Fruit fly (Drosophila melanogaster) whole organism, embryonic: ENCODE data around the gene syd.

Source experiments
- Adf1 ChIP-seq: fragments of 200-800 bp; sonication (Bioruptor generic); IDR thresholded peaks from 2 replicates; pipeline ENCODE4 v1.3.6; 2022; ENCODE audit warnings: missing biosample characterization, missing genetic modification characterization
- Blimp-1 ChIP-seq: fragments of 200-800 bp; sonication (Bioruptor generic); optimal IDR thresholded peaks from 3 replicates; lab custom pipeline; 2018; ENCODE audit warnings: missing biosample characterization, missing genetic modification characterization, mild to moderate bottlenecking, moderate library complexity, missing genetic modification reagents
- CG10431 ChIP-seq: fragments of 200-800 bp; sonication (Bioruptor generic); optimal IDR thresholded peaks from 3 replicates; lab custom pipeline; 2018; ENCODE audit warnings: missing biosample characterization, mild to moderate bottlenecking, missing genetic modification characterization
- CG11247 ChIP-seq: fragments of 200-800 bp; sonication (Bioruptor generic); IDR thresholded peaks from 2 replicates; pipeline ENCODE4 v1.3.6; 2022; ENCODE audit warnings: missing biosample characterization, missing genetic modification characterization
- CG11504 ChIP-seq: fragments of 200-800 bp; sonication (Bioruptor generic); optimal IDR thresholded peaks from 3 replicates; lab custom pipeline; 2019; ENCODE audit warnings: missing biosample characterization, mild to moderate bottlenecking, missing genetic modification characterization, moderate library complexity
- CG11723 ChIP-seq: fragments of 200-800 bp; sonication (Bioruptor generic); optimal IDR thresholded peaks from 2 replicates; lab custom pipeline; 2017; ENCODE audit warnings: missing biosample characterization, mild to moderate bottlenecking, missing genetic modification characterization
- CG13287 ChIP-seq: fragments of 200-800 bp; sonication (Bioruptor generic); IDR thresholded peaks from 2 replicates; pipeline ENCODE4 v1.3.6; 2022; ENCODE audit warnings: missing biosample characterization, missing genetic modification characterization; ENCODE audit not compliant: partially characterized antibody
- CG14014 ChIP-seq: fragments of 200-800 bp; sonication (Bioruptor generic); IDR thresholded peaks from 2 replicates; pipeline ENCODE4 v1.3.6; 2022; ENCODE audit warnings: missing biosample characterization, missing genetic modification characterization
- CG16813 ChIP-seq: fragments of 200-800 bp; sonication (Bioruptor generic); IDR thresholded peaks from 3 replicates; pipeline ENCODE4 v1.3.6; 2022; ENCODE audit warnings: missing biosample characterization, missing genetic modification characterization; ENCODE audit not compliant: partially characterized antibody
- CG17802 ChIP-seq: fragments of 200-800 bp; sonication (Bioruptor generic); optimal IDR thresholded peaks from 2 replicates; lab custom pipeline; 2018; ENCODE audit warnings: missing biosample characterization, mild to moderate bottlenecking, missing genetic modification characterization, moderate library complexity
- CG1792 ChIP-seq: fragments of 200-800 bp; sonication (Bioruptor generic); optimal IDR thresholded peaks from 2 replicates; lab custom pipeline; 2016; ENCODE audit warnings: missing biosample characterization, missing genetic modification characterization
- CG1832 ChIP-seq: fragments of 200-800 bp; sonication (Bioruptor generic); optimal IDR thresholded peaks from 2 replicates; lab custom pipeline; 2017; ENCODE audit warnings: missing biosample characterization, mild to moderate bottlenecking, missing genetic modification characterization, inconsistent platforms
- CG18476 ChIP-seq: fragments of 200-800 bp; sonication (Bioruptor generic); optimal IDR thresholded peaks from 2 replicates; lab custom pipeline; 2016; ENCODE audit warnings: missing biosample characterization, mild to moderate bottlenecking, missing genetic modification characterization
- CG18764 ChIP-seq: fragments of 200-800 bp; sonication (Bioruptor generic); optimal IDR thresholded peaks from 3 replicates; lab custom pipeline; 2016; ENCODE audit warnings: missing biosample characterization, missing genetic modification characterization
- CG2129 ChIP-seq: fragments of 200-800 bp; sonication (Bioruptor generic); IDR thresholded peaks from 2 replicates; pipeline ENCODE4 v1.3.6; 2022; ENCODE audit warnings: missing biosample characterization, missing genetic modification characterization; ENCODE audit not compliant: partially characterized antibody
- CG2678 ChIP-seq: fragments of 200-800 bp; sonication (Bioruptor generic); optimal IDR thresholded peaks from 3 replicates; lab custom pipeline; 2019; ENCODE audit warnings: missing biosample characterization, mild to moderate bottlenecking, missing genetic modification characterization, moderate library complexity
- CG33213 ChIP-seq: fragments of 200-800 bp; sonication (Bioruptor generic); optimal IDR thresholded peaks from 3 replicates; lab custom pipeline; 2016; ENCODE audit warnings: missing biosample characterization, missing genetic modification characterization
- CG34224 ChIP-seq: fragments of 200-800 bp; sonication (Bioruptor generic); IDR thresholded peaks from 3 replicates; pipeline ENCODE4 v1.3.6; 2022; ENCODE audit warnings: missing biosample characterization, missing genetic modification characterization; ENCODE audit not compliant: partially characterized antibody
- CG34376 ChIP-seq: fragments of 200-800 bp; sonication (Bioruptor generic); optimal IDR thresholded peaks from 2 replicates; lab custom pipeline; 2018; ENCODE audit warnings: missing biosample characterization, mild to moderate bottlenecking, missing genetic modification characterization
- CG3726 ChIP-seq: fragments of 200-800 bp; sonication (Bioruptor generic); IDR thresholded peaks from 3 replicates; pipeline ENCODE4, ENCODE4 v1.3.6; 2022; ENCODE audit warnings: missing biosample characterization, missing genetic modification characterization
- CG7372 ChIP-seq: fragments of 200-800 bp; sonication (Bioruptor generic); IDR thresholded peaks from 2 replicates; pipeline ENCODE4 v1.3.6; 2022; ENCODE audit warnings: missing biosample characterization, missing genetic modification characterization
- CG7745 ChIP-seq: fragments of 200-800 bp; sonication (Bioruptor generic); optimal IDR thresholded peaks from 2 replicates; lab custom pipeline; 2018; ENCODE audit warnings: missing biosample characterization, mild to moderate bottlenecking, missing genetic modification characterization, moderate library complexity
- CG8290 ChIP-seq, 3 experiments: fragments of 200-800 bp; sonication (Bioruptor generic); optimal IDR thresholded peaks; 2 replicates each; lab custom pipeline; 2016 to 2019; ENCODE audit warnings: missing biosample characterization in 3 of 3, missing genetic modification characterization in 3 of 3, mild to moderate bottlenecking in 2 of 3, moderate library complexity in 1 of 3
- CG9876 ChIP-seq: fragments of 200-800 bp; sonication (Bioruptor generic); optimal IDR thresholded peaks from 2 replicates; lab custom pipeline; 2016; ENCODE audit warnings: missing biosample characterization, missing genetic modification characterization
- CG9932 ChIP-seq: fragments of 200-800 bp; sonication (Bioruptor generic); IDR thresholded peaks from 2 replicates; pipeline ENCODE4 v1.3.6; 2022; ENCODE audit warnings: missing biosample characterization, missing genetic modification characterization
- Doc2 ChIP-seq: fragments of 200-800 bp; sonication (Bioruptor generic); IDR thresholded peaks from 2 replicates; pipeline ENCODE4 v1.3.6; 2022; ENCODE audit warnings: missing biosample characterization, missing genetic modification characterization
- Elba2 ChIP-seq: fragments of 200-800 bp; sonication (Bioruptor generic); optimal IDR thresholded peaks from 3 replicates; lab custom pipeline; 2016; ENCODE audit warnings: missing biosample characterization, missing genetic modification characterization
- GATAe ChIP-seq: fragments of 200-800 bp; sonication (Bioruptor generic); conservative IDR thresholded peaks from 2 replicates; pipeline ENCODE4 v1.3.6; 2022; ENCODE audit warnings: missing biosample characterization, missing genetic modification characterization
- Mad ChIP-seq: fragments of 200-800 bp; sonication (Bioruptor generic); optimal IDR thresholded peaks from 2 replicates; lab custom pipeline; 2016; ENCODE audit warnings: missing biosample characterization, missing genetic modification characterization
- Myb ChIP-seq: fragments of 200-800 bp; sonication (Bioruptor generic); optimal IDR thresholded peaks from 2 replicates; lab custom pipeline; 2016; ENCODE audit warnings: missing biosample characterization, missing genetic modification characterization
- Nf-YA ChIP-seq: fragments of 200-800 bp; sonication (Bioruptor generic); IDR thresholded peaks from 2 replicates; pipeline ENCODE4 v1.3.6; 2022; ENCODE audit warnings: missing biosample characterization, missing genetic modification characterization
- btn ChIP-seq: fragments of 200-800 bp; sonication (Bioruptor generic); optimal IDR thresholded peaks from 2 replicates; lab custom pipeline; 2016; ENCODE audit warnings: missing biosample characterization, missing genetic modification characterization
- cad ChIP-seq: fragments of >200 bp; optimal IDR thresholded peaks from 2 replicates; lab custom pipeline; 2017; ENCODE audit warnings: missing biosample characterization, missing genetic modification characterization
- cg ChIP-seq: fragments of 200-800 bp; sonication (Bioruptor generic); optimal IDR thresholded peaks from 3 replicates; lab custom pipeline; 2019; ENCODE audit warnings: missing biosample characterization, mild to moderate bottlenecking, missing genetic modification characterization, moderate library complexity
- dpn ChIP-seq, 2 experiments: fragments of 200-800 bp; sonication (Bioruptor generic); optimal IDR thresholded peaks; 3 replicates each; lab custom pipeline; 2016; ENCODE audit warnings: missing biosample characterization in 2 of 2, missing genetic modification characterization in 2 of 2
- ems ChIP-seq: fragments of 200-800 bp; sonication (Bioruptor generic); optimal IDR thresholded peaks from 3 replicates; lab custom pipeline; 2016; ENCODE audit warnings: missing biosample characterization, missing genetic modification characterization
- hb ChIP-seq: fragments of 200-800 bp; sonication (Bioruptor generic); IDR thresholded peaks from 3 replicates; pipeline ENCODE4 v1.3.6; 2022; ENCODE audit warnings: missing biosample characterization, missing genetic modification characterization; ENCODE audit not compliant: partially characterized antibody
- insv ChIP-seq, 2 experiments: fragments of 200-800 bp; sonication (Bioruptor generic); optimal IDR thresholded peaks; 3 replicates each; lab custom pipeline; 2016 to 2018; ENCODE audit warnings: missing biosample characterization in 2 of 2, missing genetic modification characterization in 2 of 2
- kah ChIP-seq: fragments of 200-800 bp; sonication (Bioruptor generic); optimal IDR thresholded peaks from 2 replicates; lab custom pipeline; 2018; ENCODE audit warnings: missing biosample characterization, mild to moderate bottlenecking, missing genetic modification characterization
- lola ChIP-seq, 3 experiments: fragments of >200 bp in 2 of 3; fragments of 200-800 bp in 1 of 3; sonication (Bioruptor generic) in 1 of 3; optimal IDR thresholded peaks; 2 replicates each; lab custom pipeline; 2017 to 2019; ENCODE audit warnings: missing biosample characterization in 3 of 3, missing genetic modification characterization in 3 of 3, mild to moderate bottlenecking in 1 of 3, moderate library complexity in 1 of 3
- nerfin-1 ChIP-seq: fragments of 200-800 bp; sonication (Bioruptor generic); optimal IDR thresholded peaks from 3 replicates; lab custom pipeline; 2019; ENCODE audit warnings: missing biosample characterization, mild to moderate bottlenecking, missing genetic modification characterization, moderate library complexity
- sc ChIP-seq, 3 experiments: fragments of >200 bp in 2 of 3; fragments of 200-800 bp in 1 of 3; sonication (Bioruptor generic) in 1 of 3; optimal IDR thresholded peaks; 2 replicates in 2 of 3; 3 replicates in 1 of 3; lab custom pipeline; 2017; ENCODE audit warnings: mild to moderate bottlenecking in 1 of 3, missing biosample characterization in 1 of 3, missing genetic modification characterization in 1 of 3, missing genetic modification reagents in 1 of 3
- sd ChIP-seq: fragments of 200-800 bp; sonication (Bioruptor generic); optimal IDR thresholded peaks from 3 replicates; lab custom pipeline; 2018; ENCODE audit warnings: missing biosample characterization, mild to moderate bottlenecking, missing genetic modification characterization, moderate library complexity
- seq ChIP-seq: fragments of 200-800 bp; sonication (Bioruptor generic); IDR thresholded peaks from 2 replicates; pipeline ENCODE4 v1.3.6; 2022; ENCODE audit warnings: missing biosample characterization, missing genetic modification characterization
- slbo ChIP-seq: fragments of 200-800 bp; sonication (Bioruptor generic); IDR thresholded peaks from 2 replicates; pipeline ENCODE4 v1.3.6; 2022; ENCODE audit warnings: missing biosample characterization, missing genetic modification characterization
- tio ChIP-seq: fragments of 200-800 bp; sonication (Bioruptor generic); optimal IDR thresholded peaks from 2 replicates; lab custom pipeline; 2017; ENCODE audit warnings: missing biosample characterization, missing genetic modification characterization, inconsistent platforms
- trem ChIP-seq: fragments of 200-800 bp; optimal IDR thresholded peaks from 3 replicates; lab custom pipeline; 2019; ENCODE audit warnings: missing biosample characterization, mild to moderate bottlenecking, missing genetic modification characterization, moderate library complexity
- wor ChIP-seq: fragments of 200-800 bp; sonication (Bioruptor generic); IDR thresholded peaks from 2 replicates; pipeline ENCODE4 v1.3.6; 2022; ENCODE audit warnings: missing biosample characterization, missing genetic modification characterization

syd gene

DNA sequence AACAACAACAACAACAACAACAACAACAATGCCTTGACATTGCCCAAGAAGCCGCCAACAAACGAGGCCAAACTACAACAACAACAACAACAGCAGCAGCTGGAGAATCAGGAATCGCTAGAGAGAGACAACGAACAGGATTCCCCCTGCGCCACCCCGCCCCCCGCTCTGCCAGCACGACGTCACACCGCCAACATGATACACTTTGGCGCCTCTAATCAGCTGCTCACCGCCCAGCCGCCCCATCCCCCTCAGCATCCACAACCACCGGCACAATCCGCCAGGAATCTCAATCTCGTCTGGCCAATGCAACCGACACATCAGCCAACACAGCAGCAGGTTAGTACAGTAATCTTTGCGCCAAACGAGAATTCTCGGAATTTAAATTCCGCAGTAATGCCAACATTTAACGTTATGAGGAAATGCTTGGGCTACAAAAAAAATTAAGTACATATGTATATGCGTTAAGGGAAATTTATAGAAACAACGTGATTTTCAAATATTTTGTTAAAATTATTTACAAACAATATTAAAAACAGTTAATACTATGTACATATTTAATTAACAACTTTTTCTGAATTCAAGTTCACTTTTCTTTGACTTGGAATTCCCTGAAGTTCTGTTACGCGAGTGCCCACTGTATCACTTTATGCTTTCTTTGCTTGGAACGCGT lies 66.1 kb downstream of the syd start (continued):
- TF ChIP-seq CG11504 (peak; percentile 64), CG10431 (GFP tag; lab: Kevin White, UChicago) (no peak), tio (GFP tag; lab: Kevin White, UChicago) (peak; percentile 16), kah (GFP tag; lab: Kevin White, UChicago) (no peak), CG18764 (GFP tag; lab: Kevin White, UChicago) (no peak), CG14014 (GFP tag; lab: Robert Waterston, UW) (0 out of 2 replicates have a peak, but pooled peaks have one; percentile 20), sd (tag; lab: Kevin White, UChicago) (peak; percentile 40), GATAe (no peak), Blimp-1 (GFP tag; lab: Kevin White, UChicago) (peak; percentile 44), CG13287 (GFP tag; lab: Robert Waterston, UW) (no peak), seq (no peak), CG11247 (GFP tag; lab: Robert Waterston, UW) (no peak), Elba2 (GFP tag; lab: Kevin White, UChicago) (no peak), Adf1 (no peak), nerfin-1 (tag; lab: Kevin White, UChicago) (no peak), CG7372 (GFP tag; lab: Robert Waterston, UW) (no peak; the same call in 1 of the 2 replicates), CG33213 (no peak), btn (GFP tag; lab: Kevin White, UChicago) (no peak), cad (GFP tag; lab: Kevin White, UChicago) (no peak), dpn (GFP tag; optimal IDR thresholded peaks at IDR 0.05; lab: Kevin White, UChicago) (peak in 1 of 2 experiments; percentile 45), insv (GFP tag; optimal IDR thresholded peaks at IDR 0.05; lab: Kevin White, UChicago) (no peak), CG34224 (GFP tag; lab: Robert Waterston, UW) (no peak), lola (GFP tag; optimal IDR thresholded peaks at IDR 0.05; lab: Kevin White, UChicago) (peak in 1 of 3 experiments; percentile 54), sc (optimal IDR thresholded peaks at IDR 0.05; lab: Kevin White, UChicago) (no peak), sc (GFP tag; optimal IDR thresholded peaks at IDR 0.05; lab: Kevin White, UChicago) (peak; percentile 31), trem (tag; lab: Kevin White, UChicago) (no peak), wor (GFP tag; lab: Robert Waterston, UW) (peak; percentile 41; the same call in 1 of the 2 replicates), Doc2 (GFP tag; lab: Robert Waterston, UW) (no peak), CG7745 (tag; lab: Kevin White, UChicago) (no peak), cg (GFP tag; lab: Kevin White, UChicago) (no peak), CG3726 (no peak), CG1832 (peak; percentile 15), CG1792 (GFP tag; lab: Kevin White, UChicago) (no peak), ems (GFP tag; lab: Kevin White, UChicago) (no peak), CG16813 (no peak), Myb (no peak), CG2129 (GFP tag; lab: Robert Waterston, UW) (no peak), CG17802 (tag; lab: Kevin White, UChicago) (no peak), CG8290 (GFP tag; optimal IDR thresholded peaks at IDR 0.05; lab: Kevin White, UChicago) (no peak), CG8290 (tag; optimal IDR thresholded peaks at IDR 0.05; lab: Kevin White, UChicago) (no peak), slbo (GFP tag; lab: Robert Waterston, UW) (peak; percentile 33; the same call in 1 of the 2 replicates), CG9932 (GFP tag; lab: Robert Waterston, UW) (no peak), CG34376 (no peak), hb (GFP tag; lab: Robert Waterston, UW) (no peak), CG11723 (GFP tag; lab: Kevin White, UChicago) (peak; percentile 30), Nf-YA (GFP tag; lab: Robert Waterston, UW) (no peak), CG2678 (tag; lab: Kevin White, UChicago) (peak; percentile 68), Mad (no peak), CG18476 (no peak), CG9876 (GFP tag; lab: Kevin White, UChicago) (no peak)
